Worm (Caenorhabditis elegans): Measurements from ENCODE around the gene faah-6.

- TF ChIP-seq nhr-237 (tag; optimal IDR thresholded peaks at IDR 0.05): no peak
- TF ChIP-seq R02D3.7 (tag; optimal IDR thresholded peaks at IDR 0.05): no peak
- no peak for TF ChIP-seq nhr-67 (tag; optimal IDR thresholded peaks at IDR 0.05)
- TF ChIP-seq egl-27 (tag; optimal IDR thresholded peaks at IDR 0.05): no peak
- TF ChIP-seq nhr-12 (tag; optimal IDR thresholded peaks at IDR 0.05): no peak
- TF ChIP-seq daf-12 (tag; optimal IDR thresholded peaks at IDR 0.05): no peak
- no peak for TF ChIP-seq nhr-25 (tag; optimal IDR thresholded peaks at IDR 0.05)
- TF ChIP-seq elt-2 (tag; optimal IDR thresholded peaks at IDR 0.05): no peak
- TF ChIP-seq aly-2 (tag; optimal IDR thresholded peaks at IDR 0.05): no peak
- no peak for TF ChIP-seq nhr-11 (tag; optimal IDR thresholded peaks at IDR 0.05)
- TF ChIP-seq ztf-11 (tag; optimal IDR thresholded peaks at IDR 0.05): no peak
- TF ChIP-seq ZK546.5 (tag; optimal IDR thresholded peaks at IDR 0.05): no peak
Measured at ce11 chrIII:11636740-11637139, 13.5 kb upstream of the faah-6 start, which contains the start of gene tbx-33.
